Worm (Caenorhabditis elegans) whole organism, L4 larva: ENCODE measurements around the gene C49F8.15.
A peak's percentile ranks its signal among the peaks of the same experiment; 100 is the strongest.

Experiments used
- Y105C5A.15 ChIP-seq: fragments of 200-800 bp; sonication (Bioruptor generic); IDR thresholded peaks from 2 replicates; pipeline ENCODE4 v1.3.6; 2022; ENCODE audit warnings: missing genetic modification characterization, missing compliant biosample characterization
- ZK546.5 ChIP-seq, 2 experiments: sonication (generic microtip); optimal IDR thresholded peaks; 2 replicates each; lab custom pipeline; 2017; ENCODE audit warnings: missing biosample characterization in 2 of 2, missing genetic modification characterization in 2 of 2
- aly-2 ChIP-seq: sonication (generic microtip); optimal IDR thresholded peaks from 2 replicates; lab custom pipeline; 2018; ENCODE audit warnings: missing biosample characterization, missing genetic modification characterization
- ama-1 ChIP-seq: fragments of 150-350 bp; optimal IDR thresholded peaks from 2 replicates; lab custom pipeline; 2014; ENCODE audit warnings: inconsistent platforms, mixed read lengths
- fkh-10 ChIP-seq: fragments of 150-350 bp; optimal IDR thresholded peaks from 2 replicates; lab custom pipeline; 2014; ENCODE audit warnings: missing biosample characterization, missing genetic modification reagents, missing genetic modification characterization
- fos-1 ChIP-seq: fragments of 150-350 bp; optimal IDR thresholded peaks from 2 replicates; lab custom pipeline; 2014; ENCODE audit warnings: missing biosample characterization, missing genetic modification characterization
- lin-15B ChIP-seq: fragments of 150-350 bp; sonication (generic microtip); optimal IDR thresholded peaks from 3 replicates; lab custom pipeline; 2014; ENCODE audit warnings: missing biosample characterization, missing genetic modification characterization
- mdl-1 ChIP-seq, 2 experiments: fragments of 150-350 bp in 1 of 2; sonication (generic microtip) in 1 of 2; optimal IDR thresholded peaks; 2 replicates each; lab custom pipeline; 2014 to 2017; ENCODE audit warnings: missing biosample characterization in 2 of 2, missing genetic modification characterization in 2 of 2
- mxl-3 ChIP-seq: fragments of 200-800 bp; sonication (Bioruptor generic); optimal IDR thresholded peaks from 2 replicates; lab custom pipeline; 2018; ENCODE audit warnings: mild to moderate bottlenecking, missing genetic modification characterization, missing compliant biosample characterization
- nhr-102 ChIP-seq: sonication (generic microtip); optimal IDR thresholded peaks from 2 replicates; lab custom pipeline; 2016; ENCODE audit warnings: mild to moderate bottlenecking, missing genetic modification characterization, moderate library complexity, missing compliant biosample characterization
- snpc-4 ChIP-seq: fragments of 150-350 bp; optimal IDR thresholded peaks from 2 replicates; lab custom pipeline; 2014; ENCODE audit warnings: missing biosample characterization, missing genetic modification characterization
- unc-62 ChIP-seq, 3 experiments: fragments of 150-350 bp in 1 of 3; sonication (generic microtip); optimal IDR thresholded peaks in 2 of 3; peaks in 1 of 3; 1 replicate in 1 of 3; 2 replicates in 2 of 3; lab custom pipeline; 2014 to 2017; ENCODE audit warnings: missing biosample characterization in 3 of 3, missing genetic modification characterization in 3 of 3, missing genetic modification reagents in 3 of 3, missing genotype in 1 of 3
- zag-1 ChIP-seq: fragments of 150-350 bp; optimal IDR thresholded peaks from 2 replicates; lab custom pipeline; 2014; ENCODE audit warnings: missing biosample characterization, missing genetic modification characterization

ce11 chrX:13380988-13381742 is 18.8 kb upstream of the C49F8.15 start:
- TF ChIP-seq mxl-3 (GFP tag; lab: Kevin White, UChicago) (no peak), aly-2 (tag; lab: Kevin White, UChicago) (no peak), lin-15B (tag; lab: Kevin White, UChicago) (no peak), ZK546.5 (tag; optimal IDR thresholded peaks at IDR 0.05; lab: Kevin White, UChicago) (no peak), unc-62 (GFP tag; optimal IDR thresholded peaks at IDR 0.05 in 1 of 2; lab: Kevin White, UChicago) (peak in 1 of 2 experiments; percentile 29), unc-62 (tag; optimal IDR thresholded peaks at IDR 0.05; lab: Kevin White, UChicago) (no peak), ama-1 (lab: Kevin White, UChicago) (no peak), snpc-4 (no peak), nhr-102 (tag; lab: Kevin White, UChicago) (no peak), fos-1 (tag; lab: Kevin White, UChicago) (no peak), Y105C5A.15 (GFP tag; lab: Robert Waterston, UW) (no peak), mdl-1 (tag; optimal IDR thresholded peaks at IDR 0.05; lab: Kevin White, UChicago) (no peak), fkh-10 (GFP tag; lab: Kevin White, UChicago) (no peak), zag-1 (no peak)
